Worm (Caenorhabditis elegans): ENCODE data around the gene C03B1.13.

Gene C03B1.13

ce11 chrX:6360658-6361057, 22.8 kb upstream of the C03B1.13 start, which contains the start of gene C03B1.14:
TSS of gene C03B1.14 (minus strand) at chrX:6360758.
- TF ChIP-seq unc-62 (GFP tag; optimal IDR thresholded peaks at IDR 0.05) = no peak
- no peak for TF ChIP-seq aly-2 (tag; optimal IDR thresholded peaks at IDR 0.05)

- TF ChIP-seq C34F6.9 (tag; optimal IDR thresholded peaks at IDR 0.05) (no peak), sma-9 (GFP tag; optimal IDR thresholded peaks at IDR 0.05) (no peak), sma-9 (tag; optimal IDR thresholded peaks at IDR 0.05) (no peak), gmeb-1 (tag; optimal IDR thresholded peaks at IDR 0.05) (no peak), nhr-23 (tag; optimal IDR thresholded peaks at IDR 0.05) (no peak), alr-1 (tag; optimal IDR thresholded peaks at IDR 0.05) (no peak), nhr-129 (tag; optimal IDR thresholded peaks at IDR 0.05) (no peak), R02D3.7 (tag; optimal IDR thresholded peaks at IDR 0.05) (no peak), lin-11 (tag; optimal IDR thresholded peaks at IDR 0.05) (no peak), nhr-6 (tag; optimal IDR thresholded peaks at IDR 0.05) (no peak), sem-4 (tag; optimal IDR thresholded peaks at IDR 0.05) (no peak), F13H6.1 (tag; optimal IDR thresholded peaks at IDR 0.05) (no peak), ztf-1 (GFP tag; conservative IDR thresholded peaks at IDR 0.05) (no peak), skn-1 (tag; optimal IDR thresholded peaks at IDR 0.05) (no peak), lin-39 (tag; optimal IDR thresholded peaks at IDR 0.05) (no peak), nhr-10 (tag; optimal IDR thresholded peaks at IDR 0.05) (no peak)
Measured at ce11 chrX:6360077-6360476, 22.2 kb upstream of the C03B1.13 start.

ce11 chrX:6357772-6358171, 19.9 kb upstream of the C03B1.13 start, which contains the start of gene C03B1.10:
TSS of gene C03B1.10 (minus strand) at chrX:6357872.
- no peak for TF ChIP-seq peb-1 (tag; optimal IDR thresholded peaks at IDR 0.05)
- TF ChIP-seq ztf-11 (tag; optimal IDR thresholded peaks at IDR 0.05) = no peak
- no peak for TF ChIP-seq aly-2 (tag; optimal IDR thresholded peaks at IDR 0.05)
- no peak for TF ChIP-seq snpc-4 (tag; optimal IDR thresholded peaks at IDR 0.05)
- TF ChIP-seq gmeb-1 (tag; optimal IDR thresholded peaks at IDR 0.05) = no peak
- no peak for TF ChIP-seq nhr-12 (tag; optimal IDR thresholded peaks at IDR 0.05)
- TF ChIP-seq skn-1 (tag; optimal IDR thresholded peaks at IDR 0.05) = no peak
- no peak for TF ChIP-seq nhr-23 (tag; optimal IDR thresholded peaks at IDR 0.05)
- no peak for TF ChIP-seq F13H6.1 (tag; optimal IDR thresholded peaks at IDR 0.05)
- TF ChIP-seq sem-4 (tag; optimal IDR thresholded peaks at IDR 0.05) = no peak
- no peak for TF ChIP-seq alr-1 (tag; optimal IDR thresholded peaks at IDR 0.05)
- TF ChIP-seq crh-2 (tag; optimal IDR thresholded peaks at IDR 0.05) = no peak
- TF ChIP-seq ama-1 (optimal IDR thresholded peaks at IDR 0.05) = no peak

- TF ChIP-seq ceh-16 (tag; optimal IDR thresholded peaks at IDR 0.05) (no peak), lin-39 (tag; optimal IDR thresholded peaks at IDR 0.05) (no peak), nhr-6 (tag; optimal IDR thresholded peaks at IDR 0.05) (no peak), unc-39 (tag; optimal IDR thresholded peaks at IDR 0.05) (no peak), mbf-1 (tag; optimal IDR thresholded peaks at IDR 0.05) (no peak), nhr-25 (tag; optimal IDR thresholded peaks at IDR 0.05) (no peak)
Measured at ce11 chrX:6355030-6355635, 17.3 kb upstream of the C03B1.13 start, which contains the start of gene C03B1.5. TSS of gene C03B1.5 (plus strand) at chrX:6355585.

ce11 chrX:6353763-6354162, 15.9 kb upstream of the C03B1.13 start:
- peak; percentile 26 for TF ChIP-seq C34F6.9 (tag; optimal IDR thresholded peaks at IDR 0.05)
- no peak for TF ChIP-seq ztf-1 (GFP tag; conservative IDR thresholded peaks at IDR 0.05)

- TF ChIP-seq F13H6.1 (tag; optimal IDR thresholded peaks at IDR 0.05) = no peak
- TF ChIP-seq nhr-129 (tag; optimal IDR thresholded peaks at IDR 0.05) = no peak
- TF ChIP-seq ama-1 (optimal IDR thresholded peaks at IDR 0.05) = no peak
Measured at ce11 chrX:6350016-6350415, 12.2 kb upstream of the C03B1.13 start, which contains the start of gene C03B1.6. TSS of gene C03B1.6 (plus strand) at chrX:6350316.

ce11 chrX:6347013-6347412, 9.2 kb upstream of the C03B1.13 start, which contains the start of gene C03B1.9:
TSS of gene C03B1.9 (minus strand) at chrX:6347113.
- no peak for TF ChIP-seq zag-1 (tag; optimal IDR thresholded peaks at IDR 0.05)
- no peak for TF ChIP-seq nhr-11 (tag; optimal IDR thresholded peaks at IDR 0.05)
- no peak for TF ChIP-seq nhr-6 (tag; optimal IDR thresholded peaks at IDR 0.05)
- TF ChIP-seq sma-3 (GFP tag; optimal IDR thresholded peaks at IDR 0.05) = no peak
- TF ChIP-seq unc-55 (GFP tag; optimal IDR thresholded peaks at IDR 0.05) = no peak
- TF ChIP-seq lin-13 (GFP tag; optimal IDR thresholded peaks at IDR 0.05) = no peak
- TF ChIP-seq ztf-1 (GFP tag; conservative IDR thresholded peaks at IDR 0.05) = no peak

Measured in whole organism, L2 larva.